Worm (Caenorhabditis elegans) whole organism, L4 larva: ENCODE measurements around the gene T09E8.4.

Source experiments
- F49E8.2 ChIP-seq: sonication (generic microtip); optimal IDR thresholded peaks from 2 replicates; lab custom pipeline; 2016; ENCODE audit warnings: missing compliant biosample characterization, mild to moderate bottlenecking, missing genetic modification characterization, borderline replicate concordance
- T20F7.1 ChIP-seq: fragments of 200-800 bp; sonication (Bioruptor generic); optimal IDR thresholded peaks from 2 replicates; lab custom pipeline; 2018; ENCODE audit warnings: mild to moderate bottlenecking, missing genetic modification characterization, missing compliant biosample characterization
- Y105C5A.15 ChIP-seq: fragments of 200-800 bp; sonication (Bioruptor generic); IDR thresholded peaks from 2 replicates; pipeline ENCODE4 v1.3.6; 2022; ENCODE audit warnings: missing genetic modification characterization, missing compliant biosample characterization
- aha-1 ChIP-seq: fragments of 150-350 bp; peaks from one replicate; lab custom pipeline; 2014; ENCODE audit warnings: missing biosample characterization, missing genetic modification characterization
- daf-16 ChIP-seq, 3 experiments: sonication (generic microtip); optimal IDR thresholded peaks; 2 replicates each; lab custom pipeline; 2016 to 2017; ENCODE audit warnings: missing genetic modification characterization in 3 of 3, missing genetic modification reagents in 3 of 3, mild to moderate bottlenecking in 2 of 3, missing compliant biosample characterization in 2 of 3, missing biosample characterization in 1 of 3, moderate library complexity in 1 of 3
- dmd-6 ChIP-seq: fragments of 200-800 bp; sonication (Bioruptor generic); IDR thresholded peaks from 2 replicates; pipeline ENCODE4 v1.3.6; 2022; ENCODE audit warnings: missing genetic modification reagents, missing genetic modification characterization, missing compliant biosample characterization
- dpl-1 ChIP-seq: fragments of 150-350 bp; optimal IDR thresholded peaks from 2 replicates; lab custom pipeline; 2014; ENCODE audit warnings: missing biosample characterization, missing genetic modification reagents, missing genetic modification characterization
- duxl-1 ChIP-seq: sonication (generic microtip); optimal IDR thresholded peaks from 2 replicates; lab custom pipeline; 2016; ENCODE audit warnings: mild to moderate bottlenecking, missing genetic modification characterization, moderate library complexity, missing compliant biosample characterization; ENCODE audit not compliant: poor library complexity
- fkh-10 ChIP-seq: fragments of 150-350 bp; optimal IDR thresholded peaks from 2 replicates; lab custom pipeline; 2014; ENCODE audit warnings: missing biosample characterization, missing genetic modification reagents, missing genetic modification characterization
- hlh-11 ChIP-seq: fragments of 200-800 bp; sonication (Bioruptor generic); optimal IDR thresholded peaks from 2 replicates; lab custom pipeline; 2018; ENCODE audit warnings: mild to moderate bottlenecking, missing genetic modification characterization, missing compliant biosample characterization
- hlh-30 ChIP-seq: sonication (generic microtip); optimal IDR thresholded peaks from 2 replicates; lab custom pipeline; 2017; ENCODE audit warnings: antibody characterized with exemption, mild to moderate bottlenecking, missing genetic modification characterization, missing compliant biosample characterization; ENCODE audit not compliant: insufficient read depth
- jun-1 ChIP-seq: fragments of 150-350 bp; optimal IDR thresholded peaks from 2 replicates; lab custom pipeline; 2014; ENCODE audit warnings: missing biosample characterization, missing genetic modification reagents, missing genetic modification characterization
- lin-1 ChIP-seq: fragments of 200-800 bp; sonication (Bioruptor generic); IDR thresholded peaks from 2 replicates; pipeline ENCODE4 v1.3.6; 2022; ENCODE audit warnings: missing genetic modification reagents, missing genetic modification characterization, missing compliant biosample characterization
- lin-13 ChIP-seq: fragments of 150-350 bp; optimal IDR thresholded peaks from 2 replicates; lab custom pipeline; 2014; ENCODE audit warnings: missing biosample characterization, missing genetic modification reagents, missing genetic modification characterization
- mdl-1 ChIP-seq, 2 experiments: fragments of 150-350 bp in 1 of 2; sonication (generic microtip) in 1 of 2; optimal IDR thresholded peaks; 2 replicates each; lab custom pipeline; 2014 to 2017; ENCODE audit warnings: missing biosample characterization in 2 of 2, missing genetic modification characterization in 2 of 2
- mep-1 ChIP-seq: fragments of 150-350 bp; sonication (generic microtip); optimal IDR thresholded peaks from 3 replicates; lab custom pipeline; 2014; ENCODE audit warnings: missing biosample characterization, missing genetic modification characterization
- mes-2 ChIP-seq: sonication (generic microtip); optimal IDR thresholded peaks from 2 replicates; lab custom pipeline; 2016; ENCODE audit warnings: missing genotype, mild to moderate bottlenecking, missing genetic modification characterization, missing compliant biosample characterization; ENCODE audit not compliant: poor library complexity, severe bottlenecking
- mxl-2 ChIP-seq: fragments of 200-800 bp; sonication (Bioruptor generic); conservative IDR thresholded peaks from 2 replicates; pipeline ENCODE4 v1.3.6; 2022; ENCODE audit warnings: missing genetic modification reagents, missing genetic modification characterization, missing compliant biosample characterization
- nhr-10 ChIP-seq: fragments of 150-350 bp; optimal IDR thresholded peaks from 2 replicates; lab custom pipeline; 2014; ENCODE audit warnings: missing biosample characterization, missing genetic modification characterization
- nhr-111 ChIP-seq: fragments of 200-800 bp; sonication (Bioruptor generic); optimal IDR thresholded peaks from 2 replicates; lab custom pipeline; 2018; ENCODE audit warnings: mild to moderate bottlenecking, missing genetic modification characterization, missing compliant biosample characterization
- nhr-28 ChIP-seq: fragments of 150-350 bp; optimal IDR thresholded peaks from 2 replicates; lab custom pipeline; 2014; ENCODE audit warnings: missing biosample characterization, missing genetic modification characterization
- nhr-41 ChIP-seq: fragments of 200-800 bp; sonication (Bioruptor generic); IDR thresholded peaks from 2 replicates; pipeline ENCODE4 v1.3.6; 2022; ENCODE audit warnings: missing genetic modification reagents, missing genetic modification characterization, missing compliant biosample characterization
- nhr-48 ChIP-seq: sonication (generic microtip); optimal IDR thresholded peaks from 2 replicates; lab custom pipeline; 2016; ENCODE audit warnings: mild to moderate bottlenecking, missing genetic modification characterization, missing compliant biosample characterization
- nhr-6 ChIP-seq: fragments of 150-350 bp; optimal IDR thresholded peaks from 2 replicates; lab custom pipeline; 2014; ENCODE audit warnings: missing biosample characterization, missing genetic modification characterization
- nhr-77 ChIP-seq: fragments of 150-350 bp; optimal IDR thresholded peaks from 2 replicates; lab custom pipeline; 2014; ENCODE audit warnings: missing biosample characterization, missing genetic modification characterization
- pqm-1 ChIP-seq: sonication (generic microtip); optimal IDR thresholded peaks from 2 replicates; lab custom pipeline; 2017; ENCODE audit warnings: missing biosample characterization, missing genetic modification characterization
- saeg-2 ChIP-seq: fragments of 200-800 bp; sonication (Bioruptor generic); IDR thresholded peaks from 2 replicates; pipeline ENCODE4 v1.3.6; 2022; ENCODE audit warnings: missing genetic modification reagents, missing genetic modification characterization, missing compliant biosample characterization
- tag-97 ChIP-seq: fragments of 200-800 bp; sonication (Bioruptor generic); IDR thresholded peaks from 2 replicates; pipeline ENCODE4 v1.3.6; 2022; ENCODE audit warnings: missing genetic modification characterization, missing compliant biosample characterization
- tra-1 ChIP-seq: fragments of 200-800 bp; sonication (Bioruptor generic); IDR thresholded peaks from 2 replicates; pipeline ENCODE4 v1.3.6; 2022; ENCODE audit warnings: missing genetic modification reagents, missing genetic modification characterization, missing compliant biosample characterization
- unc-62 ChIP-seq, 3 experiments: fragments of 150-350 bp in 1 of 3; sonication (generic microtip); optimal IDR thresholded peaks in 2 of 3; peaks in 1 of 3; 1 replicate in 1 of 3; 2 replicates in 2 of 3; lab custom pipeline; 2014 to 2017; ENCODE audit warnings: missing biosample characterization in 3 of 3, missing genetic modification characterization in 3 of 3, missing genetic modification reagents in 3 of 3, missing genotype in 1 of 3
- zip-11 ChIP-seq: fragments of 200-800 bp; sonication (Bioruptor generic); IDR thresholded peaks from 2 replicates; pipeline ENCODE4 v1.3.6; 2022; ENCODE audit warnings: missing genetic modification characterization, missing compliant biosample characterization

Gene T09E8.4

DNA sequence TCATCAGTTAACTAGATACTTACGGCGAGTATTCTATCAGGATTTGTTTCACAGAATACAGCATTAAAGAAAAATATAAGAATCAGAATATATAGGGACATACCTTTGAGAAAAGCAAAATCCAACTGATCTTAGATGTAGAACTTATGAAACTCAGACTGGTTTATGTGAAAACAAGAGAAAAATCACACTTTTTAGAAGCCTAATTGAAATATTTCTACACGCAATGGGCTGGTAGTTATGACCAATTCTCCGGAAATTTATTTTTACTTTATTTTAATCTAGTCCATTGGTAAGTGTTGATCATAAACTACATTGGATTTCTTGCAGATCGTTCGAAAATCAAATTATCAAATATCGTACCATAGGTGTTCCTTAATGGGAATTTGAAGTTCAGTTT is at the start of gene T09E8.4:
T09E8.4 (minus strand) TSS at position 101 of the 400 bp plus-strand sequence.
- TF ChIP-seq lin-13 (GFP tag; lab: Kevin White, UChicago) = no peak
- TF ChIP-seq hlh-30 = no peak
- TF ChIP-seq pqm-1 = no peak
- no peak for TF ChIP-seq dpl-1 (GFP tag; lab: Kevin White, UChicago)
- TF ChIP-seq mep-1 (tag; lab: Kevin White, UChicago) = no peak
- no peak for TF ChIP-seq nhr-10 (tag; lab: Kevin White, UChicago)

- TF ChIP-seq jun-1 = no peak
Measured at ce11 chrV:13229538-13229937, 45.5 kb upstream of the T09E8.4 start.

DNA sequence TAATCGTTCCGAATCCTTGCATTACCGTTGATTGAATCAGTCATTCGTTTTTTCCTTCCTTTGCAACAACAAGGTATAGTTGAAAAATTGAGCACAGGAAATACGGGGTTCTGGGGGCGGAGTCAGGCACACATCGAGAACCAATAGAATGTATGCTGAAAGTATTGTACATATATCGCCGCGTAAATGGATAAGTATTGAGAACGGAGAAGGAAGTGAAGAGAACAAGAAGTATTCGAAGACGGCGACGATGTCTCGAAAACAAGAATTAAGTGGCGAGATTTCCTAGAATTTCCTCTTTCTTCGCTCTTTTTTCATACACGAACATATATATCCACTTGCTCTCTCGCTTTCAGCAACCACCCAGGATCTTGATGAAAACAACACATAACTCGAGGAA is 37.0 kb upstream of the T09E8.4 start:
- no peak for TF ChIP-seq nhr-77 (tag; lab: Kevin White, UChicago)
- TF ChIP-seq unc-62 (GFP tag; optimal IDR thresholded peaks at IDR 0.05 in 1 of 2; lab: Kevin White, UChicago) = peak in 1 of 2 experiments; percentile 92
- no peak for TF ChIP-seq unc-62 (tag; optimal IDR thresholded peaks at IDR 0.05; lab: Kevin White, UChicago)
- TF ChIP-seq fkh-10 = peak; percentile 45

DNA sequence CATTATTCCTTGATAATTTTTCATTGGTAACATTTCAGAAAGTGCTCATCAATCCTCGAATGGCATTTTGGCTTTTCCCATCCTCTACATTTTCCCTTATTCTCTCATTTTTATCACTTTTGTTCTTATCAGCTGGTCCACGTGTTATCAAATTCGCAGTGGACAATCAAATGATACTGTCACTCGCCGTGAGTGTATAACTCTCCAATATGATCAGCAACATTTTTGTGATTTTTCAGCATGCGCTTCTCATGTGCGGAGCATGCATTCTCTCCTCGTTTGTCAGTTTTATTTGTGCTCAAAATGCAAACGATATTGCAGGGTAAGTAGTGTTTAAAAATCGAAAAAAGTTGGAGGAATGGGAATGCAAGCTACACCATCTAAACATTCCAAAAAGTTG is 28.5 kb upstream of the T09E8.4 start:
- TF ChIP-seq nhr-111 (GFP tag; lab: Kevin White, UChicago) (no peak), mdl-1 (tag; optimal IDR thresholded peaks at IDR 0.05; lab: Kevin White, UChicago) (peak in 1 of 2 experiments; percentile 59), daf-16 (GFP tag; optimal IDR thresholded peaks at IDR 0.05; lab: Kevin White, UChicago) (no peak), daf-16 (tag; optimal IDR thresholded peaks at IDR 0.05; lab: Kevin White, UChicago) (peak; percentile 92), unc-62 (GFP tag; optimal IDR thresholded peaks at IDR 0.05 in 1 of 2; lab: Kevin White, UChicago) (peak; percentile 20 to 90), unc-62 (tag; optimal IDR thresholded peaks at IDR 0.05; lab: Kevin White, UChicago) (no peak), tra-1 (GFP tag; lab: Robert Waterston, UW) (peak; percentile 77; the same call in 1 of the 2 replicates), pqm-1 (peak; percentile 98), nhr-48 (tag; lab: Kevin White, UChicago) (peak; percentile 61), duxl-1 (tag; lab: Kevin White, UChicago) (no peak), nhr-28 (tag; lab: Kevin White, UChicago) (peak; percentile 90), nhr-41 (GFP tag; lab: Robert Waterston, UW) (no peak), Y105C5A.15 (no peak), zip-11 (GFP tag; lab: Robert Waterston, UW) (no peak), lin-1 (GFP tag; lab: Robert Waterston, UW) (peak; percentile 46; the same call in 1 of the 2 replicates), nhr-6 (tag; lab: Kevin White, UChicago) (peak; percentile 90), tag-97 (no peak), saeg-2 (GFP tag; lab: Robert Waterston, UW) (0 out of 2 replicates have a peak, but pooled peaks have one; percentile 15), hlh-11 (tag; lab: Kevin White, UChicago) (peak; percentile 94), dmd-6 (GFP tag; lab: Robert Waterston, UW) (peak; percentile 98), mxl-2 (GFP tag; lab: Robert Waterston, UW) (peak; percentile 99)

ce11 chrV:13209567-13209966 is 25.5 kb upstream of the T09E8.4 start, which contains the start of gene F57B1.6:
TSS of gene F57B1.6 (plus strand) at chrV:13209645.
- peak; percentile 63 for TF ChIP-seq aha-1
- TF ChIP-seq nhr-41 (GFP tag; lab: Robert Waterston, UW) = no peak
- TF ChIP-seq, all 104 proteins: peak for 1

DNA sequence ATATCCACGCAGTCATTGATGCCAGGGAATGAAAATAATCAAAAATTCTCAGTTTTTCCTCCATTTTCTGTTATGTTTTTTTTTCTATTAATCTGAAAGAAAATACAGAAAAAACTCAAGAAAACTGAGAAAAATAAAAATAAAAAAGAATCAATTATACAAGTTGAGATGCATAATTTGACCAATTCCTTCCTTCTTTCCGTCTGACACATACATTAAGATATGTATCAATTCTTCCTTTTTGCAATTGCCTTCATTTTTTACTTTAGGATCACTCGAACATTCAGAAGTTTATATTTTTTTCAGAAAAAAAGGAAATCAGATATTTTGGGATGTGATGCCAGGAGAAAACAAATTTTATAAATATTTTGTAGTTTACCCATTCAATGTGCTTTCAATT is 23.4 kb upstream of the T09E8.4 start, which contains the start of gene F57B1.5:
F57B1.5 (plus strand) TSS at position 301 of the 400 bp plus-strand sequence.
- TF ChIP-seq mes-2 (tag; lab: Kevin White, UChicago) = no peak
- no peak for TF ChIP-seq T20F7.1 (GFP tag; lab: Kevin White, UChicago)
- no peak for TF ChIP-seq F49E8.2 (tag; lab: Kevin White, UChicago)
- TF ChIP-seq, all 104 proteins: peak for 0
